Fruit fly (Drosophila melanogaster): ENCODE data around the gene Qsox4.

DNA sequence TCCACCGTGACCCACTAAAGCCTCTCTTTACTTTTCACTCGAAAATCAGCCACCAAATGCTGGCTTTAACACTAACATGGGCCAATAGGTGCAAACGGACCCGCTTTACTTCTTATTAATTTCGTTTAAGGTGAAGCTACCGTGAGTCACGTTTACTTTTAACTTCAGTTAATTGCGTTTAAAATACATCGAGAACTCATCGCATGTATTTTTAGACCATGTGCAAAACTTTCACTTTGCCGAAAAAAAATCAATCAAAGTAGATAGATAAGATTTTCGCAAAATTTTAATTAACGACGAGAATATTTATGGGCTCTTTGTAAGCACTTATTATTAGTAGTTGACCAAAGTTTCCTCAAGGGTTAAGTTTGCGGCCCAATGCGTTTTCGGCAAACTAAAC lies 28.2 kb upstream of the Qsox4 start:
- no peak for TF ChIP-seq lola (GFP tag; optimal IDR thresholded peaks at IDR 0.05)
- TF ChIP-seq usp (GFP tag; optimal IDR thresholded peaks at IDR 0.05), result no peak
- TF ChIP-seq Abd-B (GFP tag; optimal IDR thresholded peaks at IDR 0.05), result no peak
- no peak for TF ChIP-seq h (GFP tag; optimal IDR thresholded peaks at IDR 0.05)
- no peak for TF ChIP-seq CrebA (GFP tag; optimal IDR thresholded peaks at IDR 0.05; ENCODE audit: borderline replicate concordance)
- no peak for TF ChIP-seq GATAd (GFP tag; optimal IDR thresholded peaks at IDR 0.05)
